Worm (Caenorhabditis elegans): ENCODE measurements around the gene F49C12.3.

ce11 chrIV:9327706-9328105, 27.5 kb downstream of the F49C12.3 start, which contains the start of gene clec-183:
- no peak for TF ChIP-seq ama-1 (optimal IDR thresholded peaks at IDR 0.05)
- TF ChIP-seq pha-4 (tag; optimal IDR thresholded peaks at IDR 0.05), result no peak
- no peak for TF ChIP-seq pha-2 (tag; optimal IDR thresholded peaks at IDR 0.05)
- no peak for TF ChIP-seq nhr-11 (tag; optimal IDR thresholded peaks at IDR 0.05)
- no peak for TF ChIP-seq nhr-232 (tag; optimal IDR thresholded peaks at IDR 0.05)
- no peak for TF ChIP-seq rnt-1 (tag; optimal IDR thresholded peaks at IDR 0.05)
- no peak for TF ChIP-seq tbx-7 (tag; optimal IDR thresholded peaks at IDR 0.05)

Measured in whole organism, late embryonic.